Fruit fly (Drosophila melanogaster) Kc167 (cell line): ENCODE results near the gene CG13021.

ENCODE experiments used
- Myc ChIP-seq: fragments of >200 bp; optimal IDR thresholded peaks from 2 replicates; lab custom pipeline; 2017; ENCODE audit warnings: missing external identifiers
- Sin3A ChIP-seq: fragments of >200 bp; optimal IDR thresholded peaks from 2 replicates; lab custom pipeline; 2018; ENCODE audit warnings: missing external identifiers
- h ChIP-seq: fragments of >200 bp; optimal IDR thresholded peaks from 3 replicates; lab custom pipeline; 2018; ENCODE audit warnings: missing external identifiers
- insv ChIP-seq: fragments of >200 bp; optimal IDR thresholded peaks from 3 replicates; lab custom pipeline; 2018; ENCODE audit warnings: missing external identifiers
- psq ChIP-seq: fragments of >200 bp; optimal IDR thresholded peaks from 2 replicates; lab custom pipeline; 2017; ENCODE audit warnings: missing external identifiers
- ttk ChIP-seq: sonication (Bioruptor generic); optimal IDR thresholded peaks from 2 replicates; lab custom pipeline; 2017; ENCODE audit warnings: missing external identifiers

DNA sequence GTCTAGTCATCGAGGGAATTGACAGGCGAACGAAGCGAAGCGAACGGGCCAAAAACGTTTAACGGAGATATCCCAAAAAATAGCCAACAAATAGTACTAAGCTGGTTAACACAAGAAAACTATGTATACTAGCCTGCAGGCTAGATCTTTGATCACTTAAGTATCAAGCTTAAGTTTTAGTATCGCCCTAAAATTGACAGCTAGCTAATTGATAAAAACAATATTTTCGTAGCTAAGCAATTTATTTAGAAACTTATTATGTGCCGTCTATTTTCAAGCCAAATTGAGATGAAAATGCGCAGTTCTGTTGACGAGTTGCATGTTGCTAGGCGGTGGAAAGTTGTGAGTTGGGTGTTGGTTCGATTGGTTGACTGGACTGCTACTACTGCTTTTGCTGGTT, 35.2 kb downstream of the CG13021 start:
- TF ChIP-seq h (no peak), insv (no peak), psq (no peak), ttk (no peak), Sin3A (no peak), Myc (lab: Kevin White, UChicago) (no peak)
